Fruit fly (Drosophila melanogaster): Measurements from ENCODE around the gene Sry-beta.

Gene Sry-beta

DNA sequence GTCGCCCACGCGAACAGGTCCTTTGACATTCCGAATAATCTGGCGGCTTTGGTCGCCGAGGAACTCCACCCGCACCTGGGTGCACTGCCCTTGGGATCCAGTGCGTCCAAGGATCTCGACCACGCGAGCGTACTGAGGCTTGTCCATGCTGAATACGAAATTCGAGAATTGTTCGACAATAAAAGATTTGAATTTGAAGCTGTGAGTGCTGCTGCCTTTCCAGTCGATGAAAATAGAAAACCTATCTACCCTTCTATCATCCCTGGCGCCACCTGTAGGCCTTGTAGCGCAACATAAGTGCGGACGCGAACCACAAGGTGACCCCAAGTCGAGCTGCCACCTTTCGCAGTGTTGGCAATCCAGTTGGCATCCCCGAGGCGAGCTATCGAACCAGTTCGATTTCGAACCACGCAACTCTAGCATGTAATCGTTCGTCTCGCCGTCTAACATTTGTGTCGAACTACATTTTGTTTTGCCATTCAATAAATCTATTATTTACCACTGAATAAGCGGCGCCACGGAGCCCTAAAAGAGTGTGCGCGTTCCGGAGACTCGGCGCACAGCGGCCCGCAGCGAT is 17.0 kb upstream of the Sry-beta start, which contains the start of the genes RpS28a and Axn (continued):
- TF ChIP-seq Med (GFP tag) (peak; percentile 90), bbx (GFP tag; IDR thresholded peaks at IDR 0.05; ENCODE audit: partially characterized antibody) (peak; percentile 66), MESR4 (GFP tag; optimal IDR thresholded peaks at IDR 0.05) (peak; percentile 94), D (optimal IDR thresholded peaks at IDR 0.05) (peak; percentile 81), D (GFP tag; optimal IDR thresholded peaks at IDR 0.05) (no peak), Bgb (GFP tag; IDR thresholded peaks at IDR 0.05; ENCODE audit: partially characterized antibody) (peak; percentile 53), Dp (GFP tag; optimal IDR thresholded peaks at IDR 0.05) (peak; percentile 58), CG15269 (tag; optimal IDR thresholded peaks at IDR 0.05) (no peak), phol (tag; optimal IDR thresholded peaks at IDR 0.05) (peak; percentile 37), CG14667 (GFP tag; IDR thresholded peaks at IDR 0.05) (no peak), Opbp (GFP tag; IDR thresholded peaks at IDR 0.05; ENCODE audit: partially characterized antibody) (peak; percentile 56; the same call in 2 of the 3 replicates), CG2712 (tag; optimal IDR thresholded peaks at IDR 0.05) (peak; percentile 44), Mes4 (GFP tag; optimal IDR thresholded peaks at IDR 0.05) (peak; percentile 27), CHES-1-like (GFP tag; optimal IDR thresholded peaks at IDR 0.05) (peak; percentile 49), CG32532 (GFP tag; IDR thresholded peaks at IDR 0.05) (peak; percentile 59), ken (GFP tag; IDR thresholded peaks at IDR 0.05) (0 out of 3 replicates have a peak, but pooled peaks have one; percentile 41), Sin3A (optimal IDR thresholded peaks at IDR 0.05) (peak; percentile 80), CG17612 (GFP tag; IDR thresholded peaks at IDR 0.05) (no peak), CG15514 (GFP tag; optimal IDR thresholded peaks at IDR 0.05) (peak; percentile 100), HLHmδ (GFP tag; optimal IDR thresholded peaks at IDR 0.05) (peak; percentile 64), Dref (GFP tag; IDR thresholded peaks at IDR 0.05) (peak; percentile 98), oc (tag; optimal IDR thresholded peaks at IDR 0.05) (no peak), trh (GFP tag; optimal IDR thresholded peaks at IDR 0.05) (no peak), CG15073 (GFP tag; optimal IDR thresholded peaks at IDR 0.05) (no peak), CG34224 (GFP tag; IDR thresholded peaks at IDR 0.05; ENCODE audit: partially characterized antibody) (0 out of 3 replicates have a peak, but pooled peaks have one; percentile 10), B-H2 (GFP tag; optimal IDR thresholded peaks at IDR 0.05) (peak; percentile 49), CG12659 (GFP tag; optimal IDR thresholded peaks at IDR 0.05) (peak; percentile 44), CG16813 (GFP tag; IDR thresholded peaks at IDR 0.05; ENCODE audit: partially characterized antibody) (no peak; the same call in 2 of the 3 replicates), chif (GFP tag; optimal IDR thresholded peaks at IDR 0.05) (peak in 1 of 2 experiments; percentile 31), nerfin-2 (GFP tag; IDR thresholded peaks at IDR 0.05; ENCODE audit: partially characterized antibody) (0 out of 2 replicates have a peak, but pooled peaks have one; percentile 7), hbn (GFP tag; IDR thresholded peaks at IDR 0.05; ENCODE audit: partially characterized antibody) (peak; percentile 42; the same call in 1 of the 2 replicates), CG9609 (GFP tag; optimal IDR thresholded peaks at IDR 0.05) (peak; percentile 49), CG3847 (GFP tag; IDR thresholded peaks at IDR 0.05) (peak; percentile 76), CG8478 (optimal IDR thresholded peaks at IDR 0.05) (peak; percentile 81), row (GFP tag; IDR thresholded peaks at IDR 0.05) (peak; percentile 26; the same call in 2 of the 3 replicates), CTCF (GFP tag; optimal IDR thresholded peaks at IDR 0.05) (peak; percentile 97), MBD-R2 (GFP tag; IDR thresholded peaks at IDR 0.05) (peak; percentile 85), dysf (GFP tag; IDR thresholded peaks at IDR 0.05) (peak; percentile 37; the same call in 1 of the 3 replicates), btn (GFP tag; optimal IDR thresholded peaks at IDR 0.05) (no peak), unc-4 (GFP tag; IDR thresholded peaks at IDR 0.05; ENCODE audit: partially characterized antibody) (peak; percentile 51; the same call in 1 of the 2 replicates), Scr (GFP tag; IDR thresholded peaks at IDR 0.05; ENCODE audit: partially characterized antibody) (peak; percentile 58; the same call in 1 of the 2 replicates), Myb (GFP tag; optimal IDR thresholded peaks at IDR 0.05) (peak; percentile 57), nom (GFP tag; optimal IDR thresholded peaks at IDR 0.05) (no peak), amos (GFP tag; IDR thresholded peaks at IDR 0.05; ENCODE audit: partially characterized antibody) (peak; percentile 65; the same call in 1 of the 2 replicates), Dbx (GFP tag; IDR thresholded peaks at IDR 0.05) (no peak), NFAT (GFP tag; IDR thresholded peaks at IDR 0.05) (peak; percentile 66), cg (GFP tag; optimal IDR thresholded peaks at IDR 0.05) (no peak), CG10543 (GFP tag; optimal IDR thresholded peaks at IDR 0.05) (no peak), sisA (GFP tag; IDR thresholded peaks at IDR 0.05) (peak; percentile 33; the same call in 1 of the 2 replicates)

Data from whole organism, embryonic.